Worm (Caenorhabditis elegans): ENCODE data around the gene T04G9.7.

Gene T04G9.7

DNA sequence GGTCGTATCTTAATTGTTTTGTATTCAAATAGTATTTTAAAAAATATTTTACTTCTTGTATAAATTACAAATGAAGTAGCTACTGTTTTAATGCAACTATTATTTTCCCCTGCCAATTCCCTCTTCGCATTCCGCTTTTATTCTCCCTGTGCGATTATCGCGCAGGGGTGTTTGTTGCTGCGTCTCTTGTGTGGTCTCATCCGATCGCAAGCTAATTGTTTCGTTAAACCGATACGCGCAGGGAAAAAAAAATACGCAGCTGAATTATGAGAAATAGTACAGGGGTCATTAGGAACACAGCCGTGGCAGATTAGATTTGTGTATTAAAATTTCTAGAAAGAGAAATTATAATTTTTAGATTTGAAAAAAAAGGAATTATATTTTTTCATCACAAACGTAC is 35.9 kb downstream of the T04G9.7 start (continued):
- TF ChIP-seq ZK546.5 (tag; optimal IDR thresholded peaks at IDR 0.05) (peak; percentile 17 to 62), zip-2 (tag; optimal IDR thresholded peaks at IDR 0.05) (peak; percentile 97), lin-1 (GFP tag; IDR thresholded peaks at IDR 0.05) (peak; percentile 95), hlh-30 (tag; optimal IDR thresholded peaks at IDR 0.05; ENCODE audit: insufficient read depth) (peak; percentile 93)

DNA sequence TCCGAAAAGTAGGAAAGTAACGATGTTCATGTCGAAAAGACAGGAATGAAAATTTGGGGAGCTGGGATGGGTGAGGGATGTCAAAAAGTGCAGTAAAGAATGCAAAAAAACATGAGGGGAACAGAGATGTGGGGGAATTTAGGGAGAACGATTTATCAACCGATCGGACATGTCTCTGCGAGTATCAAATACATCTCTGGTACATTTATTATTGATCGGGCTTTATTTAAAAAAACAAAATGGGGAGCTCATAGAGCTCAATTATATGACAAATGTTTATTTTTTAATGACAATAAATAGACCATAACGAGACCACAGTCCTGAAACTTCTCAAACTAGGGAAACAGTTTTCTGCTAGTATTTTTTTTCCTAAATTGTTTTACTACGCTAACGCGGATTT is 40.1 kb downstream of the T04G9.7 start, which contains the start of gene F25E2.2:
Gene F25E2.2, minus strand, starts transcription at position 101 of the 400 bp plus-strand sequence.
- TF ChIP-seq set-16 (GFP tag; IDR thresholded peaks at IDR 0.05) (no peak), nhr-6 (tag; optimal IDR thresholded peaks at IDR 0.05) (no peak), F10B5.3 (tag; optimal IDR thresholded peaks at IDR 0.05) (no peak), lin-38 (GFP tag; IDR thresholded peaks at IDR 0.05) (no peak), Y105C5A.15 (GFP tag; IDR thresholded peaks at IDR 0.05) (no peak), zip-11 (GFP tag; IDR thresholded peaks at IDR 0.05) (no peak), hlh-11 (tag; optimal IDR thresholded peaks at IDR 0.05) (no peak)

DNA sequence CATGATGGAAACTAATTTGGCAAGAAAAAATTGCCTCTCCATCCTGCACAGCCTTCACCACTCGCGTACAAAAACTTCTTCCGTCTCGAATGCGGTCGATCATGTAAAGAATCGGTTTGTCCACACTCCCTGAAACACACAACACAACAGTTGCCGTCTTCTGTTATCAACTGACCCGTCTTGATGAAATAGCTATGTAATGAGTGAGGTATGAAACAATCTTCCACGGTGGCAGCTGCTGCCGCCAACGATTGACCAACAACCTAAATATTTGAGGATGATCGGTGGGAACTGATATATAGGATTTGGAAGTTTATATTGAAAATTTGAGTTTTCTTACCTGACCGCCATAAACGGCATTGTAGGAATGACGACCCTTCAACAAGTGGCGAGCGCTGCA is 41.6 kb downstream of the T04G9.7 start:
- TF ChIP-seq egl-43 (GFP tag; IDR thresholded peaks at IDR 0.05) = no peak
- TF ChIP-seq dpl-1 (GFP tag; optimal IDR thresholded peaks at IDR 0.05) = no peak
- peak; percentile 6 for TF ChIP-seq mes-2 (tag; optimal IDR thresholded peaks at IDR 0.05; ENCODE audit: poor library complexity, severe bottlenecking)
- peak; percentile 10 for TF ChIP-seq hlh-30 (tag; optimal IDR thresholded peaks at IDR 0.05; ENCODE audit: insufficient read depth)
- TF ChIP-seq F44E2.7 (GFP tag; IDR thresholded peaks at IDR 0.05) = no peak
- TF ChIP-seq nhr-102 (tag; optimal IDR thresholded peaks at IDR 0.05) = no peak
- no peak for TF ChIP-seq spr-1 (tag; optimal IDR thresholded peaks at IDR 0.05)
- no peak for TF ChIP-seq unc-39 (tag; optimal IDR thresholded peaks at IDR 0.05)
- TF ChIP-seq lin-39 (tag; optimal IDR thresholded peaks at IDR 0.05) = no peak
- peak; percentile 3 for TF ChIP-seq nhr-28 (tag; optimal IDR thresholded peaks at IDR 0.05)
- TF ChIP-seq zip-2 (tag; optimal IDR thresholded peaks at IDR 0.05) = no peak
- TF ChIP-seq zfp-2 (tag; optimal IDR thresholded peaks at IDR 0.05) = no peak
- no peak for TF ChIP-seq dmd-9 (GFP tag; IDR thresholded peaks at IDR 0.05)
- no peak for TF ChIP-seq daf-8 (GFP tag; IDR thresholded peaks at IDR 0.05)
- no peak for TF ChIP-seq ces-1 (GFP tag; optimal IDR thresholded peaks at IDR 0.05)
- no peak for TF ChIP-seq nhr-111 (GFP tag; optimal IDR thresholded peaks at IDR 0.05)
- peak in 1 of 2 experiments; percentile 38 for TF ChIP-seq daf-16 (GFP tag; optimal IDR thresholded peaks at IDR 0.05)
- TF ChIP-seq daf-16 (tag; optimal IDR thresholded peaks at IDR 0.05) = peak; percentile 30
- TF ChIP-seq ZK337.2 (GFP tag; IDR thresholded peaks at IDR 0.05) = no peak
- TF ChIP-seq lir-3 (tag; optimal IDR thresholded peaks at IDR 0.05) = no peak
- TF ChIP-seq nhr-42 (GFP tag; IDR thresholded peaks at IDR 0.05) = no peak
- no peak for TF ChIP-seq lin-15B (tag; optimal IDR thresholded peaks at IDR 0.05)
- TF ChIP-seq hlh-11 (tag; optimal IDR thresholded peaks at IDR 0.05) = peak; percentile 2
- TF ChIP-seq unc-62 (GFP tag; optimal IDR thresholded peaks at IDR 0.05 in 1 of 2) = no peak
- no peak for TF ChIP-seq unc-62 (tag; optimal IDR thresholded peaks at IDR 0.05)
- TF ChIP-seq madf-5 (GFP tag; IDR thresholded peaks at IDR 0.05) = no peak
- no peak for TF ChIP-seq zfp-3 (GFP tag; conservative IDR thresholded peaks at IDR 0.05)
- no peak for TF ChIP-seq dmd-8 (GFP tag; IDR thresholded peaks at IDR 0.05)
- no peak for TF ChIP-seq daf-12 (tag; optimal IDR thresholded peaks at IDR 0.05)
- no peak for TF ChIP-seq R02D3.7 (tag; optimal IDR thresholded peaks at IDR 0.05)
- peak; percentile 21; the same call in 1 of the 2 replicates for TF ChIP-seq dmd-6 (GFP tag; IDR thresholded peaks at IDR 0.05)

DNA sequence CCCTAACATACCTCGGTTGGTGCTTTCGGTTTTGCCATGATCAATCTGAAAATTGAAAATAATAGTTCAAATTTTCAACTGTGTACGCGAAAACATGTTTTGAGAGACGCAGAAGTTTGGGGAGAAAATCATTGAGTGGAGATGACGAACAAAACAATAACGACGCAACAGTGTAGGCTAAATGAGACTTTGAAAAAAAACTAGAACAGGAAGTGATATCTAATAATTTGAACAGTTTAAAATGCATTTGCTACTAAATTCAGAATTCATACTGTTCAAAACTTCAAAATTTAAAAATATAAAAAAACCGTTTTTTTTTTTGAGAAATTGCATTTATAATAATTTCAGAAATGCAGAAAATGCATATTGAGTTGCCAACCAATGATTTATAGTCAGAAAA is 42.4 kb downstream of the T04G9.7 start, which contains the start of gene F25E2.3:
Gene F25E2.3, minus strand, starts transcription at position 101 of the 400 bp plus-strand sequence.
- TF ChIP-seq ces-1 (GFP tag; optimal IDR thresholded peaks at IDR 0.05) = no peak
- no peak for TF ChIP-seq daf-16 (GFP tag; optimal IDR thresholded peaks at IDR 0.05)
- TF ChIP-seq daf-16 (tag; optimal IDR thresholded peaks at IDR 0.05) = peak; percentile 42
